Fruit fly (Drosophila melanogaster) whole organism, adult: ENCODE results near the gene wisp.

Experiments used
- CG11617 ChIP-seq: fragments of 200-800 bp; sonication (Bioruptor generic); optimal IDR thresholded peaks from 2 replicates; lab custom pipeline; 2017; ENCODE audit warnings: mild to moderate bottlenecking, missing biosample characterization, missing genetic modification reagents, missing genetic modification characterization
- CG14711 ChIP-seq: fragments of 200-800 bp; sonication (Bioruptor generic); optimal IDR thresholded peaks from 2 replicates; lab custom pipeline; 2018; ENCODE audit warnings: missing biosample characterization, mild to moderate bottlenecking, missing genetic modification characterization, moderate library complexity
- CG1620 ChIP-seq: fragments of 200-800 bp; sonication (Bioruptor generic); optimal IDR thresholded peaks from 2 replicates; lab custom pipeline; 2016; ENCODE audit warnings: missing biosample characterization, missing genetic modification characterization
- CG33017 ChIP-seq: fragments of 200-800 bp; sonication (Bioruptor generic); optimal IDR thresholded peaks from 2 replicates; lab custom pipeline; 2018; ENCODE audit warnings: missing biosample characterization, mild to moderate bottlenecking, missing genetic modification characterization, moderate library complexity
- CG5204 ChIP-seq: fragments of 200-800 bp; sonication (Bioruptor generic); optimal IDR thresholded peaks from 2 replicates; lab custom pipeline; 2016; ENCODE audit warnings: missing biosample characterization, missing genetic modification characterization
- CG7045 ChIP-seq: fragments of 200-800 bp; sonication (Bioruptor generic); optimal IDR thresholded peaks from 2 replicates; lab custom pipeline; 2017; ENCODE audit warnings: missing biosample characterization, mild to moderate bottlenecking, missing genetic modification characterization
- Hr96 ChIP-seq: fragments of 200-800 bp; sonication (Bioruptor generic); optimal IDR thresholded peaks from 2 replicates; lab custom pipeline; 2016; ENCODE audit warnings: missing biosample characterization, missing genetic modification characterization
- bab1 ChIP-seq: fragments of 200-800 bp; sonication (Bioruptor generic); optimal IDR thresholded peaks from 3 replicates; lab custom pipeline; 2019; ENCODE audit warnings: missing biosample characterization, mild to moderate bottlenecking, missing genetic modification characterization, moderate library complexity
- kay ChIP-seq: fragments of 200-800 bp; sonication (Bioruptor generic); peaks from one replicate; lab custom pipeline; 2016; ENCODE audit warnings: missing biosample characterization, missing genetic modification characterization, borderline replicate concordance
- tj ChIP-seq: fragments of 200-800 bp; sonication (Bioruptor generic); optimal IDR thresholded peaks from 3 replicates; lab custom pipeline; 2017; ENCODE audit warnings: missing biosample characterization, mild to moderate bottlenecking, missing genetic modification characterization, moderate library complexity

DNA sequence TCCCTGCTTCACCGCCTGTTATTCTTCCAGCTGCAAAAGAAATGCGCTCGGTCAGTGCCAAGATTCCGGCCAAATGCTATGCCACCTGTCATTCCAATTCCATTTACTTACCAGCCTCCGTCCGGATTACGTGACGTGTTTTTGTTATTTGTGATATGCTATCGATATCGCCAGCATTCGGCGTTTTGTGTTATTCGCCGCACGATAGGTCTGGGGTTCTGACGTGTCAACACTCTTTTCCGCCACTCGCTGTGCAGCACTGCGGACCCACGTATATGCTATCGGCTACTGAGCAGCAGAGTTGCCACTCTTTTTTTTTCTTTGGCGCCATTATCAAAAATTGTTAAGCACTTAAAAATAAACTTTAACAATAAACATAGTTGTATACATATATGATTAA is 41.4 kb upstream of the wisp start, which contains the start of gene p24-1:
- TF ChIP-seq bab1: peak; percentile 81
- TF ChIP-seq CG14711 (tag; lab: Kevin White, UChicago): peak; percentile 76
- no peak for TF ChIP-seq CG7045 (GFP tag; lab: Kevin White, UChicago)
- TF ChIP-seq tj (GFP tag; lab: Kevin White, UChicago): peak; percentile 16
- peak; percentile 88 for TF ChIP-seq CG1620 (GFP tag; lab: Kevin White, UChicago)
- no peak for TF ChIP-seq Hr96 (GFP tag; lab: Kevin White, UChicago)
- TF ChIP-seq CG33017 (tag; lab: Kevin White, UChicago): no peak
- TF ChIP-seq kay (GFP tag; lab: Kevin White, UChicago): no peak
- peak; percentile 24 for TF ChIP-seq CG11617
- no peak for TF ChIP-seq CG5204
